Fruit fly (Drosophila melanogaster) whole organism, embryonic: Measurements from ENCODE around the gene CG13390.
A peak's percentile ranks its signal among the peaks of the same experiment; 100 is the strongest.

ENCODE experiments used
- CG43689 ChIP-seq: fragments of 200-800 bp; sonication (Bioruptor generic); IDR thresholded peaks from 2 replicates; pipeline ENCODE4 v1.3.6; 2022; ENCODE audit warnings: missing biosample characterization, missing genetic modification characterization
- CG4820 ChIP-seq: fragments of 200-800 bp; sonication (Bioruptor generic); optimal IDR thresholded peaks from 3 replicates; lab custom pipeline; 2016; ENCODE audit warnings: missing biosample characterization, missing genetic modification characterization
- CG6254 ChIP-seq: fragments of 200-800 bp; sonication (Bioruptor generic); optimal IDR thresholded peaks from 3 replicates; lab custom pipeline; 2017; ENCODE audit warnings: mild to moderate bottlenecking, missing biosample characterization, missing genetic modification reagents, missing genetic modification characterization
- CG8089 ChIP-seq: fragments of 200-800 bp; sonication (Bioruptor generic); optimal IDR thresholded peaks from 3 replicates; lab custom pipeline; 2016; ENCODE audit warnings: missing biosample characterization, missing genetic modification characterization
- eyg ChIP-seq: fragments of 200-800 bp; sonication (Bioruptor generic); optimal IDR thresholded peaks from 3 replicates; lab custom pipeline; 2016; ENCODE audit warnings: missing biosample characterization, missing genetic modification characterization
- fd102C ChIP-seq: fragments of 200-800 bp; sonication (Bioruptor generic); optimal IDR thresholded peaks from 2 replicates; lab custom pipeline; 2018; ENCODE audit warnings: missing biosample characterization, mild to moderate bottlenecking, missing genetic modification characterization, moderate library complexity
- fd3F ChIP-seq: fragments of 200-800 bp; sonication (Bioruptor generic); optimal IDR thresholded peaks from 2 replicates; lab custom pipeline; 2018; ENCODE audit warnings: missing biosample characterization, mild to moderate bottlenecking, missing genetic modification characterization, moderate library complexity
- fru ChIP-seq: fragments of >200 bp; optimal IDR thresholded peaks from 2 replicates; lab custom pipeline; 2017
- jing ChIP-seq: fragments of 200-800 bp; sonication (Bioruptor generic); optimal IDR thresholded peaks from 2 replicates; lab custom pipeline; 2018; ENCODE audit warnings: missing biosample characterization, mild to moderate bottlenecking, missing genetic modification characterization
- toy ChIP-seq: fragments of 200-800 bp; sonication (Bioruptor generic); IDR thresholded peaks from 2 replicates; pipeline ENCODE4 v1.3.6; 2022; ENCODE audit warnings: missing biosample characterization, missing genetic modification characterization
- trem ChIP-seq: fragments of 200-800 bp; optimal IDR thresholded peaks from 3 replicates; lab custom pipeline; 2019; ENCODE audit warnings: missing biosample characterization, mild to moderate bottlenecking, missing genetic modification characterization, moderate library complexity

- peak; percentile 29 for TF ChIP-seq eyg (GFP tag; lab: Kevin White, UChicago)
- no peak for TF ChIP-seq fd102C (GFP tag; lab: Kevin White, UChicago)
- TF ChIP-seq CG6254 (GFP tag; lab: Kevin White, UChicago), result no peak
- TF ChIP-seq fru (lab: Kevin White, UChicago), result no peak
- TF ChIP-seq CG43689 (GFP tag; lab: Robert Waterston, UW), result no peak
- peak; percentile 48 for TF ChIP-seq CG4820 (GFP tag; lab: Kevin White, UChicago)
- TF ChIP-seq fd3F (GFP tag; lab: Kevin White, UChicago), result no peak
- no peak for TF ChIP-seq toy
- peak; percentile 43 for TF ChIP-seq CG8089
- TF ChIP-seq jing, result no peak
- peak; percentile 68 for TF ChIP-seq trem
These were observed 27.0 kb upstream of the CG13390 start, which contains the start of gene emb for dm6 chr2L:8403286-8404270.
